Fruit fly (Drosophila melanogaster) S2 (cell line): ENCODE results near the gene Phlpp.

Experiments used
- CG8478 ChIP-seq: fragments of >200 bp; optimal IDR thresholded peaks from 2 replicates; lab custom pipeline; 2018
- CTCF ChIP-seq, 2 experiments: fragments of >200 bp; optimal IDR thresholded peaks; 2 replicates each; lab custom pipeline; 2018

DNA sequence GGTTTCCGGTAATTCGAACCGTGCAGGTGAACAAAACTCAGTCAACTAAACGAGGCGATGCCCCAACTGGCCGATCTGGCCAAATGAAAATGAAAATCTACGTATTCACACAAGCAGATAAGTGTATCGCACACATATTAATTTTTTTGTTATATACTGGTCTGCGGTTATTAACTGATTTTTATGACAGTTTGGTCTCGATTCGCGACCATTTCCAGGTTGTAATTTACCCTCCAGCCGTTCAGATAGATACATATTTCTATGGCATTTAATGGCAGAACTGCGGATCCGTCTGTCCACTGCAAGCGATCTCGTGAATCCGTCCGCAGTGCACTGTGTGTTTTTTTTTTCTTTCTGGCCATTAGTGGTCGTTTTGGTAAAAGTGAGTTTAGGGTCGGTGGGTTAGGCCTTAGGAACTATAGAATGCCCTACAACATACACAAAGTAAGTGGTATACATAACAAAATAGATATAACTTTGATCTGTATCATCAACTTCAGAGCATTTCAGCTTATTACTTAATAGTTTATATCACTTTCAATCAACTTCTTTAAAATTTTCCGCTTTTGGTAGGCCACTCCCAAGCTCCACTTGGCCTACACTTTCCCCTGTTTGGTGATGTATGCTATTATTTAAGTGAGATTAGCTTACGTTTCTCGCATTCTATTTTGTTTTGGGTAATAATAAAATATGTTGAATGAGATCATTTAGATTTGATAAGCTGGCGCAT is 15.3 kb downstream of the Phlpp start, which contains the start of gene CG17572:
- TF ChIP-seq CTCF (optimal IDR thresholded peaks at IDR 0.05; lab: Kevin White, UChicago) (no peak), CG8478 (no peak)
